Worm (Caenorhabditis elegans): Measurements from ENCODE around the gene cyp-34A6.

DNA sequence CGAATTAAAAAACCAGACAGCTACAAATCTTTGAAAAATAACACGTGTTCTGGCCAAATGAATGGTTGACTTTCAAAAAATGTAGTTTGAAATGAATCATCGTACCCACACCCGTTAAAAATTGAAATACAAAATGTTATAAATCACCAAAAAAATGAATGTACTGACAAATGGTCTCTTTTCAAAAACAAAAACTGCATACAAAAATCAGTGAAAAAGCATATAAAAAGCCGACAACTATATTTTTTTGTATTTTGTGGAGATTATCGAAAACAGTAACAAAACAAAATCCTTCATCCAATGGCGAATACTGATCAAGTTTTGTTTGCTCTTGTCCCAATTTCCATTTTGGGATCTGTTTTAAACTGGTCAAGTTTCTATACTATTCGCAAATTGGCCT lies 41.8 kb downstream of the cyp-34A6 start, which contains the start of gene srx-66:
- TF ChIP-seq med-1 (GFP tag; optimal IDR thresholded peaks at IDR 0.05; ENCODE audit: insufficient read depth) (no peak), tab-1 (GFP tag; IDR thresholded peaks at IDR 0.05) (no peak)

Measured in whole organism, midembryonic.